Fruit fly (Drosophila melanogaster) whole organism, embryonic: ENCODE data around the gene CG7715.

Experiments
- CG12104 ChIP-seq: fragments of 200-800 bp; sonication (Bioruptor generic); optimal IDR thresholded peaks from 3 replicates; lab custom pipeline; 2016; ENCODE audit warnings: missing biosample characterization, missing genetic modification characterization
- CG13894 ChIP-seq: fragments of 200-800 bp; sonication (Bioruptor generic); optimal IDR thresholded peaks from 3 replicates; lab custom pipeline; 2018; ENCODE audit warnings: missing biosample characterization, mild to moderate bottlenecking, missing genetic modification characterization, moderate library complexity
- CG15011 ChIP-seq: fragments of 200-800 bp; sonication (Bioruptor generic); optimal IDR thresholded peaks from 3 replicates; lab custom pipeline; 2018; ENCODE audit warnings: missing biosample characterization, mild to moderate bottlenecking, missing genetic modification characterization
- CG32772 ChIP-seq: fragments of 200-800 bp; sonication (Bioruptor generic); IDR thresholded peaks from 2 replicates; pipeline ENCODE4 v1.3.6; 2022; ENCODE audit warnings: missing biosample characterization, missing genetic modification characterization
- CG33213 ChIP-seq: fragments of 200-800 bp; sonication (Bioruptor generic); optimal IDR thresholded peaks from 3 replicates; lab custom pipeline; 2016; ENCODE audit warnings: missing biosample characterization, missing genetic modification characterization
- CG3847 ChIP-seq: fragments of 200-800 bp; sonication (Bioruptor generic); IDR thresholded peaks from 2 replicates; pipeline ENCODE4 v1.3.6; 2022; ENCODE audit warnings: missing biosample characterization, missing genetic modification characterization
- CG4730 ChIP-seq: fragments of 200-800 bp; sonication (Bioruptor generic); IDR thresholded peaks from 2 replicates; pipeline ENCODE4 v1.3.6; 2022; ENCODE audit warnings: missing biosample characterization, missing genetic modification characterization
- Deaf1 ChIP-seq: fragments of 200-800 bp; optimal IDR thresholded peaks from 3 replicates; lab custom pipeline; 2019; ENCODE audit warnings: missing biosample characterization, mild to moderate bottlenecking, missing genetic modification characterization, moderate library complexity
- Fer2 ChIP-seq: fragments of 200-800 bp; sonication (Bioruptor generic); optimal IDR thresholded peaks from 2 replicates; lab custom pipeline; 2018; ENCODE audit warnings: missing biosample characterization, mild to moderate bottlenecking, missing genetic modification characterization, moderate library complexity
- NC2α ChIP-seq: fragments of 200-800 bp; sonication (Bioruptor generic); optimal IDR thresholded peaks from 2 replicates; lab custom pipeline; 2016; ENCODE audit warnings: missing biosample characterization, missing genetic modification characterization
- Nf-YB ChIP-seq: fragments of 200-800 bp; sonication (Bioruptor generic); optimal IDR thresholded peaks from 3 replicates; lab custom pipeline; 2019; ENCODE audit warnings: missing biosample characterization, mild to moderate bottlenecking, missing genetic modification characterization, moderate library complexity
- Nf-YC ChIP-seq: fragments of 200-800 bp; optimal IDR thresholded peaks from 3 replicates; lab custom pipeline; 2019; ENCODE audit warnings: missing biosample characterization, mild to moderate bottlenecking, missing genetic modification characterization, moderate library complexity
- Ravus ChIP-seq: fragments of 200-800 bp; sonication (Bioruptor generic); IDR thresholded peaks from 2 replicates; pipeline ENCODE4 v1.3.6; 2022; ENCODE audit warnings: missing biosample characterization, missing genetic modification characterization
- Rfx ChIP-seq: fragments of 200-800 bp; sonication (Bioruptor generic); IDR thresholded peaks from 2 replicates; pipeline ENCODE4 v1.3.6; 2022; ENCODE audit warnings: missing biosample characterization, missing genetic modification characterization
- abd-A ChIP-seq: fragments of 200-800 bp; sonication (Bioruptor generic); optimal IDR thresholded peaks from 3 replicates; lab custom pipeline; 2019; ENCODE audit warnings: missing biosample characterization, mild to moderate bottlenecking, missing genetic modification characterization, moderate library complexity
- btn ChIP-seq: fragments of 200-800 bp; sonication (Bioruptor generic); optimal IDR thresholded peaks from 2 replicates; lab custom pipeline; 2016; ENCODE audit warnings: missing biosample characterization, missing genetic modification characterization
- cg ChIP-seq: fragments of 200-800 bp; sonication (Bioruptor generic); optimal IDR thresholded peaks from 3 replicates; lab custom pipeline; 2019; ENCODE audit warnings: missing biosample characterization, mild to moderate bottlenecking, missing genetic modification characterization, moderate library complexity
- chif ChIP-seq, 2 experiments: fragments of 200-800 bp; sonication (Bioruptor generic); optimal IDR thresholded peaks; 3 replicates each; lab custom pipeline; 2016; ENCODE audit warnings: missing biosample characterization in 2 of 2, missing genetic modification characterization in 2 of 2
- chinmo ChIP-seq: fragments of 200-800 bp; sonication (Bioruptor generic); IDR thresholded peaks from 4 replicates; pipeline ENCODE4 v1.3.6; 2022; ENCODE audit warnings: missing biosample characterization, missing genetic modification characterization; ENCODE audit not compliant: partially characterized antibody
- crol ChIP-seq: fragments of 200-800 bp; sonication (Bioruptor generic); IDR thresholded peaks from 2 replicates; pipeline ENCODE4 v1.3.6; 2022; ENCODE audit warnings: missing biosample characterization, missing genetic modification characterization
- crp ChIP-seq, 2 experiments: fragments of 200-800 bp; sonication (Bioruptor generic); optimal IDR thresholded peaks; 2 replicates in 1 of 2; 3 replicates in 1 of 2; lab custom pipeline; 2017; ENCODE audit warnings: missing biosample characterization in 2 of 2, missing genetic modification characterization in 2 of 2, mild to moderate bottlenecking in 1 of 2, moderate library complexity in 1 of 2
- dysf ChIP-seq: fragments of 200-800 bp; sonication (Bioruptor generic); IDR thresholded peaks from 3 replicates; pipeline ENCODE4 v1.3.6; 2022; ENCODE audit warnings: missing biosample characterization, missing genetic modification characterization
- ewg ChIP-seq: fragments of 200-800 bp; sonication (Bioruptor generic); optimal IDR thresholded peaks from 3 replicates; lab custom pipeline; 2017; ENCODE audit warnings: mild to moderate bottlenecking, missing biosample characterization, missing genetic modification reagents, missing genetic modification characterization
- gce ChIP-seq: fragments of 200-800 bp; sonication (Bioruptor generic); IDR thresholded peaks from 3 replicates; pipeline ENCODE4 v1.3.6; 2022; ENCODE audit warnings: missing biosample characterization, missing genetic modification characterization
- grn ChIP-seq: fragments of 200-800 bp; sonication (Bioruptor generic); optimal IDR thresholded peaks from 3 replicates; lab custom pipeline; 2017; ENCODE audit warnings: missing biosample characterization, missing genetic modification characterization
- hb ChIP-seq: fragments of 200-800 bp; sonication (Bioruptor generic); IDR thresholded peaks from 3 replicates; pipeline ENCODE4 v1.3.6; 2022; ENCODE audit warnings: missing biosample characterization, missing genetic modification characterization; ENCODE audit not compliant: partially characterized antibody
- kah ChIP-seq: fragments of 200-800 bp; sonication (Bioruptor generic); optimal IDR thresholded peaks from 2 replicates; lab custom pipeline; 2018; ENCODE audit warnings: missing biosample characterization, mild to moderate bottlenecking, missing genetic modification characterization
- ken ChIP-seq: fragments of 200-800 bp; sonication (Bioruptor generic); IDR thresholded peaks from 3 replicates; pipeline ENCODE4 v1.3.6; 2022; ENCODE audit warnings: missing biosample characterization, missing genetic modification characterization
- nerfin-1 ChIP-seq: fragments of 200-800 bp; sonication (Bioruptor generic); optimal IDR thresholded peaks from 3 replicates; lab custom pipeline; 2019; ENCODE audit warnings: missing biosample characterization, mild to moderate bottlenecking, missing genetic modification characterization, moderate library complexity
- nerfin-2 ChIP-seq: fragments of 200-800 bp; sonication (Bioruptor generic); IDR thresholded peaks from 2 replicates; pipeline ENCODE4 v1.3.6; 2022; ENCODE audit warnings: missing biosample characterization, missing genetic modification characterization; ENCODE audit not compliant: partially characterized antibody
- peb ChIP-seq: fragments of 200-800 bp; sonication (Bioruptor generic); IDR thresholded peaks from 2 replicates; pipeline ENCODE4 v1.3.6; 2022; ENCODE audit warnings: missing biosample characterization, missing genetic modification characterization
- pfk ChIP-seq: fragments of 200-800 bp; sonication (Bioruptor generic); optimal IDR thresholded peaks from 2 replicates; lab custom pipeline; 2018; ENCODE audit warnings: missing biosample characterization, mild to moderate bottlenecking, missing genetic modification characterization, moderate library complexity
- pita ChIP-seq: fragments of 200-800 bp; sonication (Bioruptor generic); optimal IDR thresholded peaks from 2 replicates; lab custom pipeline; 2017; ENCODE audit warnings: missing biosample characterization, mild to moderate bottlenecking, missing genetic modification characterization
- pros ChIP-seq: fragments of 200-800 bp; sonication (Bioruptor generic); optimal IDR thresholded peaks from 3 replicates; lab custom pipeline; 2019; ENCODE audit warnings: missing biosample characterization, mild to moderate bottlenecking, missing genetic modification characterization, moderate library complexity
- sim ChIP-seq: fragments of 200-800 bp; sonication (Bioruptor generic); IDR thresholded peaks from 2 replicates; pipeline ENCODE4 v1.3.6; 2022; ENCODE audit warnings: missing biosample characterization, missing genetic modification characterization
- sisA ChIP-seq: fragments of 200-800 bp; sonication (Bioruptor generic); IDR thresholded peaks from 2 replicates; pipeline ENCODE4 v1.3.6; 2022; ENCODE audit warnings: missing biosample characterization, missing genetic modification characterization
- slbo ChIP-seq: fragments of 200-800 bp; sonication (Bioruptor generic); IDR thresholded peaks from 2 replicates; pipeline ENCODE4 v1.3.6; 2022; ENCODE audit warnings: missing biosample characterization, missing genetic modification characterization
- sug ChIP-seq: fragments of 200-800 bp; optimal IDR thresholded peaks from 2 replicates; lab custom pipeline; 2019; ENCODE audit warnings: missing biosample characterization, mild to moderate bottlenecking, missing genetic modification characterization, moderate library complexity
- tx ChIP-seq: fragments of 200-800 bp; sonication (Bioruptor generic); optimal IDR thresholded peaks from 2 replicates; lab custom pipeline; 2016; ENCODE audit warnings: missing biosample characterization, missing genetic modification characterization
- wdn ChIP-seq: fragments of 200-800 bp; sonication (Bioruptor generic); IDR thresholded peaks from 2 replicates; pipeline ENCODE4 v1.3.6; 2022; ENCODE audit warnings: missing biosample characterization, missing genetic modification characterization
- zfh1 ChIP-seq: fragments of 200-800 bp; sonication (Bioruptor generic); IDR thresholded peaks from 3 replicates; pipeline ENCODE4 v1.3.6; 2022; ENCODE audit warnings: missing biosample characterization, missing genetic modification characterization

CG7715 gene

dm6 chr3R:18703514-18703913 is 24.8 kb downstream of the CG7715 start:
- peak; percentile 92 for TF ChIP-seq CG13894 (tag; lab: Kevin White, UChicago)
- 0 out of 2 replicates have a peak, but pooled peaks have one; percentile 11 for TF ChIP-seq slbo (GFP tag; lab: Robert Waterston, UW)
- no peak for TF ChIP-seq tx (GFP tag; lab: Kevin White, UChicago)
- TF ChIP-seq, all 482 proteins: peak for 2

dm6 chr3R:18698855-18699569 is 29.3 kb downstream of the CG7715 start:
- TF ChIP-seq crp (GFP tag; optimal IDR thresholded peaks at IDR 0.05; lab: Kevin White, UChicago) (peak in 1 of 2 experiments; percentile 14), Nf-YC (peak; percentile 84), cg (GFP tag; lab: Kevin White, UChicago) (peak; percentile 7), nerfin-2 (GFP tag; lab: Robert Waterston, UW) (no peak), sug (no peak), nerfin-1 (peak; percentile 46), NC2α (GFP tag; lab: Kevin White, UChicago) (no peak), pfk (GFP tag; lab: Kevin White, UChicago) (peak; percentile 94), Nf-YB (GFP tag; lab: Kevin White, UChicago) (peak; percentile 11), abd-A (tag; lab: Kevin White, UChicago) (peak; percentile 91), chinmo (GFP tag; lab: Robert Waterston, UW) (0 out of 4 replicates have a peak, but pooled peaks have one; percentile 40), hb (0 out of 3 replicates have a peak, but pooled peaks have one; percentile 14), Rfx (no peak), pita (no peak), ken (no peak), CG12104 (no peak), CG15011 (no peak), Deaf1 (tag; lab: Kevin White, UChicago) (peak; percentile 76), peb (GFP tag; lab: Robert Waterston, UW) (no peak), ewg (peak; percentile 21)

dm6 chr3R:18694952-18695351 is 33.3 kb downstream of the CG7715 start, which contains the start of gene CG34282:
CG34282 (plus strand) TSS chr3R:18695252.
- TF ChIP-seq CG4730 (GFP tag; lab: Robert Waterston, UW) (no peak), chif (GFP tag; optimal IDR thresholded peaks at IDR 0.05; lab: Kevin White, UChicago) (no peak), CG33213 (GFP tag; lab: Kevin White, UChicago) (no peak), CG32772 (GFP tag; lab: Robert Waterston, UW) (no peak), pros (GFP tag; lab: Kevin White, UChicago) (no peak), grn (GFP tag; lab: Kevin White, UChicago) (no peak), btn (GFP tag; lab: Kevin White, UChicago) (no peak), zfh1 (GFP tag; lab: Robert Waterston, UW) (no peak), dysf (GFP tag; lab: Robert Waterston, UW) (no peak), gce (GFP tag; lab: Robert Waterston, UW) (no peak), Fer2 (tag; lab: Kevin White, UChicago) (no peak), CG3847 (GFP tag; lab: Robert Waterston, UW) (no peak), sim (GFP tag; lab: Robert Waterston, UW) (no peak), crol (no peak), sisA (GFP tag; lab: Robert Waterston, UW) (no peak), Ravus (GFP tag; lab: Robert Waterston, UW) (no peak), wdn (GFP tag; lab: Robert Waterston, UW) (no peak), kah (GFP tag; lab: Kevin White, UChicago) (no peak)
